Fruit fly (Drosophila melanogaster): Measurements from ENCODE around the gene CG34273.

DNA sequence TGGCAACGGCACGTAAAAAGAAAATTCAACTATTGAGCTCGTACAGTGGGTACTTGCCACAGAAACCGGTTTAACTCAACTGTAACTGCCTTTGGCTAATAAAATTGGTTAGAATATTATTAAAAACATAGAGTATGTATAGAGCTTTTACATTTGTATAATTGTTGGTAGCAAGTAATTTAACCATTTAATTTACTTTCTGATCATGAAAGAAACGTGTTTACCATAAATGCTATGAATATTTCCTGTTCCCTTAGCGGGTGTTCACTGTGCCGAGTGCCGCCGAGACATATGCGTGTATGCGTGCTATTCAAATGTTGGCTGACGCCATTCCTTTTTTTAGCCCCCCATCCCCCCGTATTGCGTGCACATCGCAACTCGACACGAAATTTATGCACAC lies 31.9 kb downstream of the CG34273 start:
- TF ChIP-seq Kr (GFP tag; optimal IDR thresholded peaks at IDR 0.05) (no peak), psq (GFP tag; optimal IDR thresholded peaks at IDR 0.05) (no peak), CG13287 (GFP tag; IDR thresholded peaks at IDR 0.05; ENCODE audit: partially characterized antibody) (no peak), ci (GFP tag; IDR thresholded peaks at IDR 0.05) (no peak)
